Worm (Caenorhabditis elegans): ENCODE measurements around the gene C17F4.8.

DNA sequence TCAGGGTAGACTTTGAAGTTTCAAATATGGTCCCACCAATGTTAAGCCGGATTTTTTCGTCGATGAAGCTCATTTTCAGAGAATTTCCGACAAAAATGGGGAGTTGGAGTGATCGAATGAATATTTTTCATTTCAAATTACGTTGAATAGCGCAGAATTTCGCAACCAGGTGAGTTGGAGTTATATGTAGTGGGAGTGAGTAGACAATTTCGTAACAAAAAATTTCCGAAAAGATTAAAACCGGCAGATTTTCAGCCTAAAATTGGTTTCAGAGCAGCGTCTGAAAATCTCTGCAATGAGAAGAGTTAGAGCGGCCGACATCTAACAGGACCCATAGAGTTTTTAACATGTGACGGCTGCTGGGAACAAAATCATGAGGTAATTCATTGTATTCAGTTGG lies 25.9 kb downstream of the C17F4.8 start, which contains the start of gene sdz-35:
- TF ChIP-seq sea-1 (GFP tag; conservative IDR thresholded peaks at IDR 0.05): no peak
- TF ChIP-seq F13C5.2 (tag; optimal IDR thresholded peaks at IDR 0.05): no peak
- TF ChIP-seq B0310.2 (tag; optimal IDR thresholded peaks at IDR 0.05): no peak
- TF ChIP-seq flt-1 (GFP tag; IDR thresholded peaks at IDR 0.05): no peak
- no peak for TF ChIP-seq ama-1 (optimal IDR thresholded peaks at IDR 0.05)
- TF ChIP-seq tra-4 (tag; optimal IDR thresholded peaks at IDR 0.05): no peak
- TF ChIP-seq hnd-1 (tag; optimal IDR thresholded peaks at IDR 0.05): no peak
- no peak for TF ChIP-seq ceh-13 (GFP tag; optimal IDR thresholded peaks at IDR 0.05)
- no peak for TF ChIP-seq aly-1 (tag; optimal IDR thresholded peaks at IDR 0.05)
- TF ChIP-seq ets-7 (tag; optimal IDR thresholded peaks at IDR 0.05): no peak
- TF ChIP-seq hmbx-1 (tag; optimal IDR thresholded peaks at IDR 0.05): no peak

Measured in whole organism, early embryonic.